Fruit fly (Drosophila melanogaster) S2 (cell line): Measurements from ENCODE around the gene CG11581.

Experiments used
- CG8478 ChIP-seq: fragments of >200 bp; optimal IDR thresholded peaks from 2 replicates; lab custom pipeline; 2018
- CTCF ChIP-seq, 2 experiments: fragments of >200 bp; optimal IDR thresholded peaks; 2 replicates each; lab custom pipeline; 2018

The CG11581 gene

DNA sequence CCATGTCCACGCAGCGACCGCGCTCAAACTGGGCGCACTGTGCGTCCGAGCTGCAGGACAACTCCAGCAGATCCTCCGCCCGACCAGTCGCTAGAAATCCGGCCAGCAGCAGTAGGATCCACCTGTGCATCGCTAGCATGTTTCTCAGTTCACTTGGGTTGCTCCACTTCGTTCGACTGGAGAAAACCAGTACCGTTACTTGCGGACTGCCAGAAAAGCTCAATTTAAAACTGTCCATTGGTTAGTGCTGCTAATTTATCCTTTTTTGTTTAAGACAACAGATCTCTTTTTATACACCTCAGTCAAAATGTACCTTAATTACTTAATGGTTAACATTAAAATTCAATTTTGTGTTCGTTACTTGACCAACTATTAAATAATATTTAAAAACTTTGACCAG is 48.9 kb downstream of the CG11581 start, which contains the start of gene CG11674:
Gene CG11674 (minus strand): TSS at position 215 of the 400 bp plus-strand sequence.
- TF ChIP-seq CG8478 (lab: Kevin White, UChicago), result no peak
- no peak for TF ChIP-seq CTCF (optimal IDR thresholded peaks at IDR 0.05; lab: Kevin White, UChicago)

- TF ChIP-seq CTCF (optimal IDR thresholded peaks at IDR 0.05; lab: Kevin White, UChicago) (no peak), CG8478 (lab: Kevin White, UChicago) (no peak)
Measured at dm6 chrX:14226093-14226492, 49.4 kb downstream of the CG11581 start, which contains the start of gene mRpL38. Gene mRpL38 (plus strand): TSS chrX:14226289.

- TF ChIP-seq CTCF (optimal IDR thresholded peaks at IDR 0.05; lab: Kevin White, UChicago) (no peak), CG8478 (lab: Kevin White, UChicago) (no peak)
Measured at dm6 chrX:14227043-14227442, 50.3 kb downstream of the CG11581 start.
